Worm (Caenorhabditis elegans): ENCODE measurements around the gene srt-14.

Gene srt-14

ce11 chrV:4250047-4250446 is 6.3 kb downstream of the srt-14 start, which contains the start of gene srt-13:
Gene srt-13 (minus strand): TSS chrV:4250147.
- no peak for TF ChIP-seq sea-2 (GFP tag; optimal IDR thresholded peaks at IDR 0.05)
- no peak for TF ChIP-seq egl-5 (tag; optimal IDR thresholded peaks at IDR 0.05)
- no peak for TF ChIP-seq eor-1 (tag; optimal IDR thresholded peaks at IDR 0.05)
- no peak for TF ChIP-seq nhr-237 (tag; optimal IDR thresholded peaks at IDR 0.05)
- no peak for TF ChIP-seq nhr-43 (tag; optimal IDR thresholded peaks at IDR 0.05; ENCODE audit: poor library complexity, severe bottlenecking)
- no peak for TF ChIP-seq tbx-2 (tag; optimal IDR thresholded peaks at IDR 0.05)
- no peak for TF ChIP-seq nhr-12 (tag; optimal IDR thresholded peaks at IDR 0.05)
- no peak for TF ChIP-seq hmg-11 (tag; optimal IDR thresholded peaks at IDR 0.05)
- no peak for TF ChIP-seq snpc-4 (tag; optimal IDR thresholded peaks at IDR 0.05)
- TF ChIP-seq nhr-23 (tag; optimal IDR thresholded peaks at IDR 0.05): no peak
- no peak for TF ChIP-seq nhr-76 (tag; optimal IDR thresholded peaks at IDR 0.05)
- no peak for TF ChIP-seq unc-39 (tag; optimal IDR thresholded peaks at IDR 0.05)
- no peak for TF ChIP-seq R02D3.7 (tag; optimal IDR thresholded peaks at IDR 0.05)
- no peak for TF ChIP-seq mdl-1 (tag; optimal IDR thresholded peaks at IDR 0.05)
- no peak for TF ChIP-seq skn-1 (tag; optimal IDR thresholded peaks at IDR 0.05)
- TF ChIP-seq ceh-28 (tag; optimal IDR thresholded peaks at IDR 0.05): no peak
- TF ChIP-seq elt-2 (tag; optimal IDR thresholded peaks at IDR 0.05): no peak
- TF ChIP-seq pha-4 (tag; optimal IDR thresholded peaks at IDR 0.05): no peak

DNA sequence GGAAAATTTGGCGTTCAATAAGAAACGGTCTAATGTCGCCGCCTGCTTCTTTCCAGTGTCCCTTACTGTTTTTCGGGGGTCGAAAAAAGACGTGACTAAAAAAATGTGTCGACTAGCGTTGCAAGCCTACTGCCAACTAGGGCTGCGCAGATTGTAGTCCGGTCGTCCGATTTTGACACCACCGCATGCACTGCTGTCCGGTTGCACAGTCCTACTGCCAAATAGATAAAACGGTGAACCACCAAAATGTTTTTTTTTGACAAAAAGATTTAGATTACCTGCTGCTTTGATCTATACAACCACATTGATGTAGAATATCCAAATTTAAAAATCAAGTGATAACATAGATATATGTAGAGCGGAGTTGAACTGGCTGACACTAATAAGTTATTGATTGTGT is 8.0 kb downstream of the srt-14 start:
- TF ChIP-seq ztf-4 (tag; optimal IDR thresholded peaks at IDR 0.05) (no peak), ztf-11 (tag; optimal IDR thresholded peaks at IDR 0.05) (no peak), nhr-11 (tag; optimal IDR thresholded peaks at IDR 0.05) (no peak), ceh-16 (tag; optimal IDR thresholded peaks at IDR 0.05) (no peak), snpc-4 (tag; optimal IDR thresholded peaks at IDR 0.05) (no peak), fos-1 (tag; optimal IDR thresholded peaks at IDR 0.05) (no peak), ama-1 (optimal IDR thresholded peaks at IDR 0.05) (no peak), nhr-23 (tag; optimal IDR thresholded peaks at IDR 0.05) (no peak), lin-39 (tag; optimal IDR thresholded peaks at IDR 0.05) (no peak), lin-15B (tag; optimal IDR thresholded peaks at IDR 0.05) (no peak), unc-39 (tag; optimal IDR thresholded peaks at IDR 0.05) (no peak)

- no peak for TF ChIP-seq zag-1 (tag; optimal IDR thresholded peaks at IDR 0.05)
- TF ChIP-seq unc-62 (GFP tag; optimal IDR thresholded peaks at IDR 0.05): no peak
- no peak for TF ChIP-seq nhr-77 (tag; optimal IDR thresholded peaks at IDR 0.05)
- TF ChIP-seq lsy-12 (tag; optimal IDR thresholded peaks at IDR 0.05): no peak
- TF ChIP-seq fkh-2 (tag; optimal IDR thresholded peaks at IDR 0.05): no peak
- no peak for TF ChIP-seq ZK546.5 (tag; optimal IDR thresholded peaks at IDR 0.05)
- TF ChIP-seq elt-3 (tag; optimal IDR thresholded peaks at IDR 0.05): no peak
- TF ChIP-seq pqm-1 (tag; optimal IDR thresholded peaks at IDR 0.05): no peak
- no peak for TF ChIP-seq daf-12 (tag; optimal IDR thresholded peaks at IDR 0.05)
- no peak for TF ChIP-seq ama-1 (optimal IDR thresholded peaks at IDR 0.05)
- no peak for TF ChIP-seq egl-5 (tag; optimal IDR thresholded peaks at IDR 0.05)
- TF ChIP-seq ceh-28 (tag; optimal IDR thresholded peaks at IDR 0.05): no peak
These were observed 13.9 kb downstream of the srt-14 start, which contains the start of gene srt-12 for ce11 chrV:4242431-4242830. Gene srt-12 (minus strand): TSS chrV:4242531.

DNA sequence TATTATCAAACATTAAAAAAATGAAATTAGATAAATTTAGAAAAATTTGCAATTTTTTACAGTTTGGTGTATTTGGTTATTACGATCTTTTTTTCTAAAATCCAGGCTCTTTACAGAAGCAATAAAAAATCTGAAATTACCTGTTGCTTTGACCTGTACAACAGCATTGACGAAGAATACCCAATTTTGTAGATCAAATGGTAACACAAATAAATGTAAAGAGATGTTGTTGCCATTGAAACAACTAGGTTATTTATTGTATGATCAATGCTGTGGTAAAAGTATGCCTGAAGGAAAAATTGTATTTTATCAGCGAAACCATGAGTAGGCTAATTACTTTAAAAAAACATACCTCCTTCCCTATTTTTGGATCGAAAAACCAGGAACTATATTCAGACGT is 14.8 kb downstream of the srt-14 start:
- TF ChIP-seq nfya-1 (tag; optimal IDR thresholded peaks at IDR 0.05; ENCODE audit: insufficient read depth): no peak
- no peak for TF ChIP-seq egl-27 (tag; optimal IDR thresholded peaks at IDR 0.05)
- no peak for TF ChIP-seq aly-2 (tag; optimal IDR thresholded peaks at IDR 0.05)
- TF ChIP-seq R02D3.7 (tag; optimal IDR thresholded peaks at IDR 0.05): no peak
- TF ChIP-seq sea-2 (GFP tag; optimal IDR thresholded peaks at IDR 0.05): no peak
- TF ChIP-seq lsy-12 (tag; optimal IDR thresholded peaks at IDR 0.05): no peak
- TF ChIP-seq nhr-23 (tag; optimal IDR thresholded peaks at IDR 0.05): no peak
- TF ChIP-seq unc-39 (tag; optimal IDR thresholded peaks at IDR 0.05): no peak
- no peak for TF ChIP-seq eor-1 (tag; optimal IDR thresholded peaks at IDR 0.05)
